Fruit fly (Drosophila melanogaster) whole organism, embryonic: ENCODE data around the gene Or92a.

Source experiments
- CG10147 ChIP-seq: fragments of 200-800 bp; sonication (Bioruptor generic); optimal IDR thresholded peaks from 2 replicates; lab custom pipeline; 2019; ENCODE audit warnings: missing biosample characterization, mild to moderate bottlenecking, missing genetic modification characterization, moderate library complexity
- CG11085 ChIP-seq: fragments of 200-800 bp; sonication (Bioruptor generic); IDR thresholded peaks from 2 replicates; pipeline ENCODE4 v1.3.6; 2022; ENCODE audit warnings: missing biosample characterization, missing genetic modification characterization
- Oli ChIP-seq: fragments of 200-800 bp; sonication (Bioruptor generic); optimal IDR thresholded peaks from 2 replicates; lab custom pipeline; 2018; ENCODE audit warnings: missing biosample characterization, mild to moderate bottlenecking, missing genetic modification characterization, moderate library complexity

DNA sequence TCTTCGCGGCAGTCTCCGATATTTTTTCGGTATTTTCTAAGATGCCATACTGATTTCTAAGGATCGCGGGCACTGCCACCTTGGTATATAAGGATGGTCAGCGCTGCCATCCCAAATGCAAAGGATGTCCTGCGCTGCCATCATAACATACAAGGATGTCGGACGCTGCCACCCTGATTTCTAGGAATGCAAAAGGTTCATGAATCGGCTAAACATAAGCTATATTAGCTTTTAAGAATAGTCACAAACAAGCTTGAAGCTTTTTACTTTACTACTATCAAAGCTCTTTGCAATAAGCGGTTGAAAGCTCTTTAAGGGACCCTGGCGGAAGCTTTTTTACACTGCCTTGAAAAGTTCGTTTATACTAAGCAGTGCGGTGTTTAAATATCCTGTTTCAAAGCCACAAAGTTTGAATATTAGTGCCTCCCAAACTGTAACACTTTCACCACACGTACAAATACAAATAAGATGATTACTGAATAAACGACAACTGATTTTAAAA lies 40.3 kb upstream of the Or92a start:
- TF ChIP-seq CG10147 (GFP tag; lab: Kevin White, UChicago) (no peak), CG11085 (GFP tag; lab: Robert Waterston, UW) (no peak), Oli (tag; lab: Kevin White, UChicago) (no peak)
